Fruit fly (Drosophila melanogaster) whole organism, embryonic: ENCODE measurements around the gene CG33346.

Experiments used
- Awh ChIP-seq: fragments of 200-800 bp; sonication (Bioruptor generic); IDR thresholded peaks from 2 replicates; pipeline ENCODE4, ENCODE4 v1.3.6; 2022; ENCODE audit warnings: missing biosample characterization, missing genetic modification characterization
- CG11247 ChIP-seq: fragments of 200-800 bp; sonication (Bioruptor generic); IDR thresholded peaks from 2 replicates; pipeline ENCODE4 v1.3.6; 2022; ENCODE audit warnings: missing biosample characterization, missing genetic modification characterization
- CG11723 ChIP-seq: fragments of 200-800 bp; sonication (Bioruptor generic); optimal IDR thresholded peaks from 2 replicates; lab custom pipeline; 2017; ENCODE audit warnings: missing biosample characterization, mild to moderate bottlenecking, missing genetic modification characterization
- CG13424 ChIP-seq: fragments of 200-800 bp; sonication (Bioruptor generic); optimal IDR thresholded peaks from 2 replicates; lab custom pipeline; 2019; ENCODE audit warnings: missing biosample characterization, mild to moderate bottlenecking, missing genetic modification characterization, moderate library complexity
- CG1529 ChIP-seq: fragments of 200-800 bp; sonication (Bioruptor generic); optimal IDR thresholded peaks from 3 replicates; lab custom pipeline; 2018; ENCODE audit warnings: missing biosample characterization, missing genetic modification characterization
- CG17612 ChIP-seq: fragments of 200-800 bp; sonication (Bioruptor generic); IDR thresholded peaks from 2 replicates; pipeline ENCODE4 v1.3.6; 2022; ENCODE audit warnings: missing biosample characterization, missing genetic modification characterization
- CG2120 ChIP-seq: fragments of 200-800 bp; sonication (Bioruptor generic); optimal IDR thresholded peaks from 3 replicates; lab custom pipeline; 2016; ENCODE audit warnings: missing biosample characterization, missing genetic modification characterization
- CG31224 ChIP-seq: fragments of 200-800 bp; sonication (Bioruptor generic); IDR thresholded peaks from 2 replicates; pipeline ENCODE4 v1.3.6; 2022; ENCODE audit warnings: missing biosample characterization, missing genetic modification characterization
- CG31365 ChIP-seq: fragments of 200-800 bp; sonication (Bioruptor generic); optimal IDR thresholded peaks from 2 replicates; lab custom pipeline; 2018; ENCODE audit warnings: missing biosample characterization, mild to moderate bottlenecking, missing genetic modification characterization
- CG31441 ChIP-seq: fragments of 200-800 bp; sonication (Bioruptor generic); IDR thresholded peaks from 2 replicates; pipeline ENCODE4 v1.3.6; 2022; ENCODE audit warnings: missing biosample characterization, missing genetic modification characterization
- CG4617 ChIP-seq: fragments of 200-800 bp; sonication (Bioruptor generic); optimal IDR thresholded peaks from 3 replicates; lab custom pipeline; 2016; ENCODE audit warnings: missing biosample characterization, missing genetic modification characterization, borderline replicate concordance
- CG4707 ChIP-seq: fragments of 200-800 bp; sonication (Bioruptor generic); optimal IDR thresholded peaks from 2 replicates; lab custom pipeline; 2018; ENCODE audit warnings: missing biosample characterization, mild to moderate bottlenecking, missing genetic modification characterization, moderate library complexity
- CG7987 ChIP-seq: fragments of 200-800 bp; sonication (Bioruptor generic); optimal IDR thresholded peaks from 2 replicates; lab custom pipeline; 2018; ENCODE audit warnings: missing biosample characterization, mild to moderate bottlenecking, missing genetic modification characterization, moderate library complexity
- CG8359 ChIP-seq: fragments of 200-800 bp; sonication (Bioruptor generic); optimal IDR thresholded peaks from 2 replicates; lab custom pipeline; 2017; ENCODE audit warnings: missing biosample characterization, mild to moderate bottlenecking, missing genetic modification characterization, borderline replicate concordance
- CG9727 ChIP-seq: fragments of 200-800 bp; sonication (Bioruptor generic); optimal IDR thresholded peaks from 3 replicates; lab custom pipeline; 2017; ENCODE audit warnings: missing biosample characterization, mild to moderate bottlenecking, missing genetic modification characterization
- CrebB ChIP-seq: fragments of 200-800 bp; sonication (Bioruptor generic); optimal IDR thresholded peaks from 3 replicates; lab custom pipeline; 2018; ENCODE audit warnings: missing biosample characterization, mild to moderate bottlenecking, missing genetic modification characterization
- D19A ChIP-seq: fragments of 200-800 bp; optimal IDR thresholded peaks from 3 replicates; lab custom pipeline; 2019; ENCODE audit warnings: missing biosample characterization, mild to moderate bottlenecking, missing genetic modification characterization, moderate library complexity
- Dip3 ChIP-seq: fragments of 200-800 bp; sonication (Bioruptor generic); optimal IDR thresholded peaks from 3 replicates; lab custom pipeline; 2016; ENCODE audit warnings: missing biosample characterization, missing genetic modification characterization
- E2f1 ChIP-seq: fragments of 200-800 bp; sonication (Bioruptor generic); IDR thresholded peaks from 2 replicates; pipeline ENCODE4 v1.3.6; 2022; ENCODE audit warnings: missing biosample characterization, missing genetic modification characterization
- Gug ChIP-seq: fragments of 200-800 bp; sonication (Bioruptor generic); IDR thresholded peaks from 4 replicates; pipeline ENCODE4 v1.3.6; 2022; ENCODE audit warnings: missing biosample characterization, missing genetic modification characterization
- HLHmδ ChIP-seq: fragments of 200-800 bp; sonication (Bioruptor generic); optimal IDR thresholded peaks from 2 replicates; lab custom pipeline; 2018; ENCODE audit warnings: missing biosample characterization, mild to moderate bottlenecking, missing genetic modification characterization, moderate library complexity
- Hey ChIP-seq: fragments of 200-800 bp; sonication (Bioruptor generic); optimal IDR thresholded peaks from 3 replicates; lab custom pipeline; 2018; ENCODE audit warnings: missing biosample characterization, mild to moderate bottlenecking, missing genetic modification characterization
- HmgZ ChIP-seq: fragments of 200-800 bp; sonication (Bioruptor generic); optimal IDR thresholded peaks from 2 replicates; lab custom pipeline; 2018; ENCODE audit warnings: missing biosample characterization, mild to moderate bottlenecking, missing genetic modification characterization
- Hr3 ChIP-seq: fragments of 200-800 bp; sonication (Bioruptor generic); optimal IDR thresholded peaks from 3 replicates; lab custom pipeline; 2016; ENCODE audit warnings: missing biosample characterization, missing genetic modification characterization
- Hr78 ChIP-seq, 2 experiments: fragments of 200-800 bp in 1 of 2; fragments of >200 bp in 1 of 2; sonication (Bioruptor generic) in 1 of 2; optimal IDR thresholded peaks; 2 replicates each; lab custom pipeline; 2017 to 2019; ENCODE audit warnings: missing biosample characterization in 2 of 2, missing genetic modification characterization in 2 of 2, mild to moderate bottlenecking in 1 of 2, moderate library complexity in 1 of 2
- Lhr ChIP-seq: fragments of 200-800 bp; sonication (Bioruptor generic); optimal IDR thresholded peaks from 3 replicates; lab custom pipeline; 2017; ENCODE audit warnings: mild to moderate bottlenecking, missing biosample characterization, missing genetic modification reagents, missing genetic modification characterization
- Myb ChIP-seq: fragments of 200-800 bp; sonication (Bioruptor generic); optimal IDR thresholded peaks from 2 replicates; lab custom pipeline; 2016; ENCODE audit warnings: missing biosample characterization, missing genetic modification characterization
- Nf-YA ChIP-seq: fragments of 200-800 bp; sonication (Bioruptor generic); IDR thresholded peaks from 2 replicates; pipeline ENCODE4 v1.3.6; 2022; ENCODE audit warnings: missing biosample characterization, missing genetic modification characterization
- Nf-YB ChIP-seq: fragments of 200-800 bp; sonication (Bioruptor generic); optimal IDR thresholded peaks from 3 replicates; lab custom pipeline; 2019; ENCODE audit warnings: missing biosample characterization, mild to moderate bottlenecking, missing genetic modification characterization, moderate library complexity
- Oli ChIP-seq: fragments of 200-800 bp; sonication (Bioruptor generic); optimal IDR thresholded peaks from 2 replicates; lab custom pipeline; 2018; ENCODE audit warnings: missing biosample characterization, mild to moderate bottlenecking, missing genetic modification characterization, moderate library complexity
- Ravus ChIP-seq: fragments of 200-800 bp; sonication (Bioruptor generic); IDR thresholded peaks from 2 replicates; pipeline ENCODE4 v1.3.6; 2022; ENCODE audit warnings: missing biosample characterization, missing genetic modification characterization
- Rfx ChIP-seq: fragments of 200-800 bp; sonication (Bioruptor generic); IDR thresholded peaks from 2 replicates; pipeline ENCODE4 v1.3.6; 2022; ENCODE audit warnings: missing biosample characterization, missing genetic modification characterization
- Xbp1 ChIP-seq: fragments of 200-800 bp; sonication (Bioruptor generic); optimal IDR thresholded peaks from 3 replicates; lab custom pipeline; 2016; ENCODE audit warnings: missing biosample characterization, mild to moderate bottlenecking, missing genetic modification characterization
- ci ChIP-seq: fragments of 200-800 bp; sonication (Bioruptor generic); IDR thresholded peaks from 3 replicates; pipeline ENCODE4 v1.3.6; 2022; ENCODE audit warnings: missing biosample characterization, missing genetic modification characterization
- ewg ChIP-seq: fragments of 200-800 bp; sonication (Bioruptor generic); optimal IDR thresholded peaks from 3 replicates; lab custom pipeline; 2017; ENCODE audit warnings: mild to moderate bottlenecking, missing biosample characterization, missing genetic modification reagents, missing genetic modification characterization
- exex ChIP-seq: fragments of 200-800 bp; sonication (Bioruptor generic); optimal IDR thresholded peaks from 4 replicates; lab custom pipeline; 2018; ENCODE audit warnings: missing biosample characterization, mild to moderate bottlenecking, missing genetic modification characterization, moderate library complexity
- ham ChIP-seq: fragments of 200-800 bp; sonication (Bioruptor generic); IDR thresholded peaks from 2 replicates; pipeline ENCODE4 v1.3.6; 2022; ENCODE audit warnings: missing biosample characterization, missing genetic modification characterization
- hkb ChIP-seq, 2 experiments: fragments of 200-800 bp in 1 of 2; fragments of >200 bp in 1 of 2; sonication (Bioruptor generic) in 1 of 2; IDR thresholded peaks in 1 of 2; optimal IDR thresholded peaks in 1 of 2; 2 replicates each; pipeline versions ENCODE4 v1.3.6 to Lab custom; 2017 to 2022; ENCODE audit warnings: missing biosample characterization in 1 of 2, missing genetic modification characterization in 1 of 2
- inv ChIP-seq: fragments of 200-800 bp; sonication (Bioruptor generic); IDR thresholded peaks from 2 replicates; pipeline ENCODE4 v1.3.6; 2022; ENCODE audit warnings: missing biosample characterization, missing genetic modification characterization; ENCODE audit not compliant: partially characterized antibody
- kah ChIP-seq: fragments of 200-800 bp; sonication (Bioruptor generic); optimal IDR thresholded peaks from 2 replicates; lab custom pipeline; 2018; ENCODE audit warnings: missing biosample characterization, mild to moderate bottlenecking, missing genetic modification characterization
- kni ChIP-seq: fragments of 200-800 bp; sonication (Bioruptor generic); optimal IDR thresholded peaks from 3 replicates; lab custom pipeline; 2017; ENCODE audit warnings: mild to moderate bottlenecking, missing biosample characterization, missing genetic modification reagents, missing genetic modification characterization
- otp ChIP-seq: fragments of 200-800 bp; sonication (Bioruptor generic); IDR thresholded peaks from 3 replicates; pipeline ENCODE4, ENCODE4 v1.3.6; 2022; ENCODE audit warnings: missing biosample characterization, missing genetic modification characterization
- repo ChIP-seq: fragments of 200-800 bp; sonication (Bioruptor generic); optimal IDR thresholded peaks from 2 replicates; lab custom pipeline; 2016; ENCODE audit warnings: missing biosample characterization, missing genetic modification characterization
- rib ChIP-seq: fragments of 200-800 bp; sonication (Bioruptor generic); IDR thresholded peaks from 2 replicates; pipeline ENCODE4 v1.3.6; 2022; ENCODE audit warnings: missing biosample characterization, missing genetic modification characterization
- sob ChIP-seq: fragments of 200-800 bp; sonication (Bioruptor generic); IDR thresholded peaks from 2 replicates; pipeline ENCODE4 v1.3.6; 2022; ENCODE audit warnings: missing biosample characterization, missing genetic modification characterization
- tin ChIP-seq: fragments of 200-800 bp; sonication (Bioruptor generic); optimal IDR thresholded peaks from 3 replicates; lab custom pipeline; 2016; ENCODE audit warnings: missing biosample characterization, missing genetic modification characterization
- trem ChIP-seq: fragments of 200-800 bp; optimal IDR thresholded peaks from 3 replicates; lab custom pipeline; 2019; ENCODE audit warnings: missing biosample characterization, mild to moderate bottlenecking, missing genetic modification characterization, moderate library complexity
- trh ChIP-seq: fragments of 200-800 bp; sonication (Bioruptor generic); optimal IDR thresholded peaks from 2 replicates; lab custom pipeline; 2016; ENCODE audit warnings: missing biosample characterization, missing genetic modification characterization
- zen ChIP-seq: fragments of 200-800 bp; sonication (Bioruptor generic); optimal IDR thresholded peaks from 3 replicates; lab custom pipeline; 2018; ENCODE audit warnings: missing biosample characterization, mild to moderate bottlenecking, missing genetic modification characterization, moderate library complexity

Gene CG33346

dm6 chr3R:28629186-28629979, 39.6 kb upstream of the CG33346 start (continued):
- TF ChIP-seq Dip3 (no peak), CG11247 (GFP tag; lab: Robert Waterston, UW) (no peak), exex (tag; lab: Kevin White, UChicago) (no peak), hkb (optimal IDR thresholded peaks at IDR 0.05; lab: Kevin White, UChicago) (no peak), hkb (GFP tag; IDR thresholded peaks at IDR 0.05; lab: Robert Waterston, UW) (no peak), Lhr (GFP tag; lab: Kevin White, UChicago) (no peak), Rfx (GFP tag; lab: Robert Waterston, UW) (no peak), sob (no peak), CG13424 (tag; lab: Kevin White, UChicago) (peak; percentile 23), Gug (no peak), E2f1 (no peak), kah (no peak), CG4617 (GFP tag; lab: Kevin White, UChicago) (no peak), Oli (tag; lab: Kevin White, UChicago) (peak; percentile 18), trh (GFP tag; lab: Kevin White, UChicago) (no peak), Nf-YA (GFP tag; lab: Robert Waterston, UW) (no peak), inv (GFP tag; lab: Robert Waterston, UW) (no peak), Hey (no peak), ewg (GFP tag; lab: Kevin White, UChicago) (no peak), Hr3 (GFP tag; lab: Kevin White, UChicago) (no peak), otp (GFP tag; lab: Robert Waterston, UW) (no peak), CG31441 (GFP tag; lab: Robert Waterston, UW) (peak; percentile 52; the same call in 1 of the 2 replicates), Ravus (no peak), kni (GFP tag; lab: Kevin White, UChicago) (no peak), Myb (GFP tag; lab: Kevin White, UChicago) (no peak), CG2120 (GFP tag; lab: Kevin White, UChicago) (no peak), ham (GFP tag; lab: Robert Waterston, UW) (no peak), Nf-YB (GFP tag; lab: Kevin White, UChicago) (no peak), CG31365 (tag; lab: Kevin White, UChicago) (no peak), CG8359 (no peak), HmgZ (tag; lab: Kevin White, UChicago) (no peak), zen (tag; lab: Kevin White, UChicago) (no peak), CG7987 (GFP tag; lab: Kevin White, UChicago) (no peak), repo (GFP tag; lab: Kevin White, UChicago) (no peak), Hr78 (GFP tag; optimal IDR thresholded peaks at IDR 0.05; lab: Kevin White, UChicago) (peak in 1 of 2 experiments; percentile 94), CG1529 (GFP tag; lab: Kevin White, UChicago) (no peak), trem (tag; lab: Kevin White, UChicago) (no peak), CG17612 (no peak), Xbp1 (GFP tag; lab: Kevin White, UChicago) (no peak), rib (GFP tag; lab: Robert Waterston, UW) (no peak), Awh (GFP tag; lab: Robert Waterston, UW) (no peak), tin (GFP tag; lab: Kevin White, UChicago) (no peak), CG31224 (no peak), CG11723 (GFP tag; lab: Kevin White, UChicago) (peak; percentile 11), ci (GFP tag; lab: Robert Waterston, UW) (no peak), CG9727 (GFP tag; lab: Kevin White, UChicago) (no peak), D19A (tag; lab: Kevin White, UChicago) (peak; percentile 29), HLHmδ (GFP tag; lab: Kevin White, UChicago) (no peak), CrebB (tag; lab: Kevin White, UChicago) (no peak), CG4707 (no peak)
